Worm (Caenorhabditis elegans) whole organism, L1 larva: ENCODE data around the gene dpf-2.

ENCODE experiments used
- C04F5.9 ChIP-seq: sonication (generic microtip); optimal IDR thresholded peaks from 2 replicates; lab custom pipeline; 2016; ENCODE audit warnings: missing genetic modification characterization, missing compliant biosample characterization
- C16A3.4 ChIP-seq: fragments of 150-350 bp; optimal IDR thresholded peaks from 2 replicates; lab custom pipeline; 2014; ENCODE audit warnings: missing biosample characterization, missing genetic modification characterization
- C34B4.2 ChIP-seq: sonication (generic microtip); optimal IDR thresholded peaks from 2 replicates; lab custom pipeline; 2017; ENCODE audit warnings: mild to moderate bottlenecking, missing genetic modification characterization, missing compliant biosample characterization
- F16B12.6 ChIP-seq: fragments of 150-350 bp; optimal IDR thresholded peaks from 2 replicates; lab custom pipeline; 2014; ENCODE audit warnings: missing biosample characterization, missing genetic modification characterization
- aly-2 ChIP-seq: fragments of 150-350 bp; optimal IDR thresholded peaks from 2 replicates; lab custom pipeline; 2014; ENCODE audit warnings: missing biosample characterization, missing genetic modification characterization
- ama-1 ChIP-seq: fragments of 150-350 bp; optimal IDR thresholded peaks from 2 replicates; lab custom pipeline; 2014
- ceh-82 ChIP-seq, 3 experiments: fragments of 150-350 bp in 1 of 3; sonication (generic microtip) in 2 of 3; optimal IDR thresholded peaks; 2 replicates each; lab custom pipeline; 2014 to 2017; ENCODE audit warnings: missing biosample characterization in 3 of 3, missing genetic modification characterization in 3 of 3
- ceh-88 ChIP-seq: fragments of 200-800 bp; sonication (Bioruptor generic); IDR thresholded peaks from 2 replicates; pipeline ENCODE4 v1.3.6; 2022; ENCODE audit warnings: missing genetic modification characterization, missing compliant biosample characterization
- dpl-1 ChIP-seq, 3 experiments: fragments of 150-350 bp in 2 of 3; sonication (generic microtip) in 1 of 3; optimal IDR thresholded peaks; 2 replicates each; lab custom pipeline; 2014 to 2017; ENCODE audit warnings: missing biosample characterization in 3 of 3, missing genetic modification characterization in 3 of 3, missing genetic modification reagents in 3 of 3
- efl-1 ChIP-seq, 4 experiments: fragments of 150-350 bp; optimal IDR thresholded peaks in 3 of 4; peaks in 1 of 4; 1 replicate in 1 of 4; 2 replicates in 3 of 4; lab custom pipeline; 2014; ENCODE audit warnings: missing biosample characterization in 2 of 4, missing genetic modification characterization in 2 of 4, missing genetic modification reagents in 2 of 4
- efl-3 ChIP-seq: fragments of 200-800 bp; sonication (Bioruptor generic); optimal IDR thresholded peaks from 2 replicates; lab custom pipeline; 2018; ENCODE audit warnings: mild to moderate bottlenecking, missing genetic modification characterization, missing compliant biosample characterization
- ets-5 ChIP-seq: fragments of 200-800 bp; sonication (Bioruptor generic); IDR thresholded peaks from 2 replicates; pipeline ENCODE4 v1.3.6; 2022; ENCODE audit warnings: missing genetic modification characterization, missing compliant biosample characterization
- fkh-10 ChIP-seq: sonication (generic microtip); optimal IDR thresholded peaks from 2 replicates; lab custom pipeline; 2017; ENCODE audit warnings: missing biosample characterization, missing genetic modification reagents, missing genetic modification characterization
- fos-1 ChIP-seq: fragments of 150-350 bp; optimal IDR thresholded peaks from 2 replicates; lab custom pipeline; 2014; ENCODE audit warnings: missing biosample characterization, missing genetic modification characterization
- grh-1 ChIP-seq: fragments of 200-800 bp; sonication (Bioruptor generic); IDR thresholded peaks from 2 replicates; pipeline ENCODE4 v1.3.6; 2022; ENCODE audit warnings: missing genetic modification reagents, missing genetic modification characterization, missing compliant biosample characterization
- hlh-17 ChIP-seq: fragments of 200-800 bp; sonication (Bioruptor generic); optimal IDR thresholded peaks from 2 replicates; lab custom pipeline; 2018; ENCODE audit warnings: missing genetic modification characterization, mild to moderate bottlenecking, missing compliant biosample characterization, moderate library complexity, borderline replicate concordance
- isw-1 ChIP-seq: fragments of 200-800 bp; sonication (Bioruptor generic); IDR thresholded peaks from 2 replicates; pipeline ENCODE4 v1.3.6; 2022; ENCODE audit warnings: missing genetic modification characterization, missing compliant biosample characterization
- jun-1 ChIP-seq: fragments of 150-350 bp; optimal IDR thresholded peaks from 2 replicates; lab custom pipeline; 2014; ENCODE audit warnings: missing biosample characterization, missing genetic modification reagents, missing genetic modification characterization
- lin-13 ChIP-seq: fragments of 150-350 bp; optimal IDR thresholded peaks from 2 replicates; lab custom pipeline; 2014; ENCODE audit warnings: missing biosample characterization, missing genetic modification reagents, missing genetic modification characterization
- lin-14 ChIP-seq: fragments of 200-800 bp; sonication (Bioruptor generic); optimal IDR thresholded peaks from 2 replicates; lab custom pipeline; 2018; ENCODE audit warnings: mild to moderate bottlenecking, missing genetic modification characterization, moderate library complexity, missing compliant biosample characterization
- lin-15B ChIP-seq: fragments of 150-350 bp; sonication (generic microtip); optimal IDR thresholded peaks from 3 replicates; lab custom pipeline; 2014; ENCODE audit warnings: missing biosample characterization, missing genetic modification characterization
- lin-35 ChIP-seq, 2 experiments: fragments of 150-350 bp; optimal IDR thresholded peaks; 2 replicates each; lab custom pipeline; 2014; ENCODE audit warnings: missing biosample characterization in 2 of 2, missing genetic modification characterization in 2 of 2, missing genetic modification reagents in 2 of 2
- mdl-1 ChIP-seq, 2 experiments: fragments of 150-350 bp; optimal IDR thresholded peaks; 2 replicates each; lab custom pipeline; 2014 to 2017; ENCODE audit warnings: missing biosample characterization in 2 of 2, missing genetic modification characterization in 2 of 2, inconsistent platforms in 1 of 2
- mef-2 ChIP-seq: fragments of 150-350 bp; optimal IDR thresholded peaks from 2 replicates; lab custom pipeline; 2014; ENCODE audit warnings: missing biosample characterization, missing genetic modification characterization
- nhr-11 ChIP-seq: fragments of 150-350 bp; optimal IDR thresholded peaks from 2 replicates; lab custom pipeline; 2014; ENCODE audit warnings: missing biosample characterization, missing genetic modification characterization
- nhr-20 ChIP-seq: sonication (generic microtip); optimal IDR thresholded peaks from 2 replicates; lab custom pipeline; 2016; ENCODE audit warnings: mild to moderate bottlenecking, missing genetic modification characterization, missing compliant biosample characterization
- nhr-237 ChIP-seq: fragments of 150-350 bp; optimal IDR thresholded peaks from 2 replicates; lab custom pipeline; 2014; ENCODE audit warnings: missing biosample characterization, missing genetic modification characterization
- nhr-28 ChIP-seq: fragments of 150-350 bp; optimal IDR thresholded peaks from 2 replicates; lab custom pipeline; 2014; ENCODE audit warnings: missing biosample characterization, missing genetic modification characterization
- nhr-47 ChIP-seq: sonication (generic microtip); optimal IDR thresholded peaks from 2 replicates; lab custom pipeline; 2016; ENCODE audit warnings: mild to moderate bottlenecking, missing genetic modification characterization, moderate library complexity, missing compliant biosample characterization
- nhr-71 ChIP-seq: sonication (generic microtip); optimal IDR thresholded peaks from 2 replicates; lab custom pipeline; 2016; ENCODE audit warnings: mild to moderate bottlenecking, missing genetic modification characterization, moderate library complexity, missing compliant biosample characterization
- nhr-77 ChIP-seq: fragments of 150-350 bp; optimal IDR thresholded peaks from 2 replicates; lab custom pipeline; 2014; ENCODE audit warnings: missing biosample characterization, missing genetic modification characterization
- nhr-84 ChIP-seq: sonication (generic microtip); optimal IDR thresholded peaks from 2 replicates; lab custom pipeline; 2017; ENCODE audit warnings: missing biosample characterization, missing genetic modification characterization
- nhr-85 ChIP-seq: sonication (generic microtip); peaks from one replicate; lab custom pipeline; 2016; ENCODE audit warnings: missing genetic modification characterization, inconsistent platforms, missing compliant biosample characterization
- nhr-90 ChIP-seq: sonication (generic microtip); optimal IDR thresholded peaks from 2 replicates; lab custom pipeline; 2016; ENCODE audit warnings: mild to moderate bottlenecking, missing genetic modification characterization, missing compliant biosample characterization; ENCODE audit not compliant: poor library complexity
- pqm-1 ChIP-seq: sonication (generic microtip); optimal IDR thresholded peaks from 3 replicates; lab custom pipeline; 2017; ENCODE audit warnings: missing biosample characterization, missing genetic modification characterization
- rnt-1 ChIP-seq: sonication (generic microtip); optimal IDR thresholded peaks from 2 replicates; lab custom pipeline; 2016; ENCODE audit warnings: mild to moderate bottlenecking, missing genetic modification characterization, moderate library complexity, missing compliant biosample characterization
- skn-1 ChIP-seq: fragments of 150-350 bp; optimal IDR thresholded peaks from 2 replicates; lab custom pipeline; 2014; ENCODE audit warnings: missing biosample characterization, missing genetic modification characterization
- snpc-4 ChIP-seq: fragments of 150-350 bp; optimal IDR thresholded peaks from 2 replicates; lab custom pipeline; 2014; ENCODE audit warnings: missing biosample characterization, missing genetic modification characterization
- sox-4 ChIP-seq: sonication (generic microtip); optimal IDR thresholded peaks from 2 replicates; lab custom pipeline; 2016; ENCODE audit warnings: missing genetic modification characterization, missing compliant biosample characterization
- sptf-1 ChIP-seq: fragments of 150-350 bp; optimal IDR thresholded peaks from 2 replicates; lab custom pipeline; 2014; ENCODE audit warnings: missing biosample characterization, missing genetic modification characterization
- swsn-7 ChIP-seq: sonication (generic microtip); optimal IDR thresholded peaks from 2 replicates; lab custom pipeline; 2016; ENCODE audit warnings: missing genetic modification characterization, missing compliant biosample characterization
- unc-30 ChIP-seq: sonication (generic microtip); optimal IDR thresholded peaks from 2 replicates; lab custom pipeline; 2017; ENCODE audit warnings: missing biosample characterization, missing genetic modification characterization
- unc-86 ChIP-seq: sonication (generic microtip); optimal IDR thresholded peaks from 2 replicates; lab custom pipeline; 2016; ENCODE audit warnings: missing genetic modification characterization, missing compliant biosample characterization
- unc-98 ChIP-seq: fragments of 200-800 bp; sonication (Bioruptor generic); IDR thresholded peaks from 2 replicates; pipeline ENCODE4 v1.3.6; 2022; ENCODE audit warnings: missing genetic modification characterization, missing compliant biosample characterization
- vab-15 ChIP-seq: sonication (generic microtip); optimal IDR thresholded peaks from 2 replicates; lab custom pipeline; 2017; ENCODE audit warnings: missing genotype, mild to moderate bottlenecking, missing genetic modification characterization, missing compliant biosample characterization
- zag-1 ChIP-seq: fragments of 150-350 bp; optimal IDR thresholded peaks from 2 replicates; lab custom pipeline; 2014; ENCODE audit warnings: missing biosample characterization, missing genetic modification characterization
- ztf-4 ChIP-seq: fragments of 150-350 bp; optimal IDR thresholded peaks from 2 replicates; lab custom pipeline; 2014; ENCODE audit warnings: missing biosample characterization, missing genetic modification characterization

The dpf-2 gene

DNA sequence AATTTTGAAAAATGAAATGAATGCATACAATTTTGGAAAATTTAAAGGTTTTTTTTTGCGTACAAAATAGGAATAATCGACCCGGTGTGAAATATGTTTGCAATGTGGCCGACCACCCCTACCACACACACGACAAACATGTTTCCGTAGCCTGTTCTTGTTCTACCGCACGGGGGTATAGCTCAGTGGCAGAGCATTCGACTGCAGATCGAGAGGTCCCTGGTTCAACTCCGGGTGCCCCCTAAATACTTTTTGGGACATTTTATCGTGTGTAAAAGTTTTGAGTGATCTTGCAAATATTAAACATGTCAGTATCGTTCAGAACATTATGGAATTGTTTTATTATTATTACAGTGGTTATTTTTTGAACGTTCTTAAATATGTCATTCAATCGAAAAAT lies 26.9 kb upstream of the dpf-2 start (continued):
- TF ChIP-seq nhr-77: peak; percentile 20
- no peak for TF ChIP-seq lin-15B (tag; lab: Kevin White, UChicago)
- peak; percentile 50 for TF ChIP-seq nhr-71
- no peak for TF ChIP-seq ama-1 (lab: Kevin White, UChicago)
- TF ChIP-seq ceh-88 (GFP tag; lab: Robert Waterston, UW): no peak
- no peak for TF ChIP-seq ets-5
- no peak for TF ChIP-seq nhr-11 (tag; lab: Kevin White, UChicago)
- peak; percentile 23 for TF ChIP-seq swsn-7 (tag; lab: Kevin White, UChicago)
- no peak for TF ChIP-seq mef-2 (tag; lab: Kevin White, UChicago)
- peak; percentile 19 for TF ChIP-seq skn-1 (tag; lab: Kevin White, UChicago)

DNA sequence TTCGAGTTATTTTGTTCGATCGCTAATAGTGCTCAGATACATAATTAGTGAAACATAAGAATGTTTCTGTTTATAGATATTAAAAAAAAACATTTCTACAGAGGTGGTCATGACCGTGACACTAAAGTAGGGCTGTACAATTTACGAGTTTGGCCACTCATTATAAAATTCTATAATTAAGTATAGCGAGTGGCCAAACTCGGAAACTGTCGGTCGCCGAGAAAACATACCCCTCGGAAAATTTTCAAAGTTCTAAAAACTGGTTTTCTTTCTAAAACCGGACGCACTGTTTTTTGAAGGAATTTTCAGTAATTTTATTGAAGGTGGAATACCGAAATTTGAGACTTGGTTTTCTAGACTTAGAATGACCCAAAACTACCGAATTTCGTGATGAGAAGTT lies 25.9 kb upstream of the dpf-2 start:
- TF ChIP-seq nhr-90: no peak
- no peak for TF ChIP-seq efl-3 (GFP tag; lab: Kevin White, UChicago)
- peak; percentile 16 for TF ChIP-seq snpc-4 (tag; lab: Kevin White, UChicago)
- TF ChIP-seq lin-35 (GFP tag; optimal IDR thresholded peaks at IDR 0.05; lab: Kevin White, UChicago): no peak

DNA sequence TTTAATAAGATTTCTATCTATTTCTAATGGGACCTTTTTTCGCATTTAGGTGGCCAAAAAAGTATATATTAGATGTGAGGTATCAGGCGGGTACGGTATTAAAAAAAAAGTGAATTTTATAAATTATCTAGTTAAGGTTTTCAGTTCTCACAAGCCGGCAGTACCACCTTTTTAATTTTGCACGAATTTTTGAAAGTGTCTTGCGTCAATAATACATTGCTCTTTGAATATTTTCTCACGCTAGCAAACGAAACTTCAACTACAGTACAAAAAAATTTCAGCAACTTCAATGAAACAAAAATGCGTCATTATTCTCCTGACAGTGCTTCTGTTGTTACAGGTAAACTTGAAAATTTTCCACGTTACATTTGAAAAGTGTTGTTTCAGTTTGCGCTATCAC lies 24.7 kb upstream of the dpf-2 start, which contains the start of gene F42D1.4:
F42D1.4 (plus strand) TSS at position 301 of the 400 bp plus-strand sequence.
- TF ChIP-seq ceh-82 (tag; optimal IDR thresholded peaks at IDR 0.05; lab: Kevin White, UChicago): no peak
- TF ChIP-seq aly-2 (tag; lab: Kevin White, UChicago): no peak
- TF ChIP-seq isw-1 (GFP tag; lab: Robert Waterston, UW): no peak
- TF ChIP-seq unc-98 (GFP tag; lab: Robert Waterston, UW): no peak
- no peak for TF ChIP-seq nhr-20 (tag; lab: Kevin White, UChicago)
- TF ChIP-seq efl-1 (optimal IDR thresholded peaks at IDR 0.05; lab: Kevin White, UChicago): no peak
- TF ChIP-seq efl-1 (GFP tag; optimal IDR thresholded peaks at IDR 0.05 in 1 of 2; lab: Kevin White, UChicago): no peak
- no peak for TF ChIP-seq unc-30 (tag; lab: Kevin White, UChicago)
- no peak for TF ChIP-seq hlh-17
- no peak for TF ChIP-seq pqm-1 (tag; lab: Kevin White, UChicago)
- TF ChIP-seq nhr-28 (tag; lab: Kevin White, UChicago): no peak
- no peak for TF ChIP-seq sptf-1 (tag; lab: Kevin White, UChicago)
- no peak for TF ChIP-seq rnt-1 (tag; lab: Kevin White, UChicago)
- TF ChIP-seq fos-1 (tag; lab: Kevin White, UChicago): no peak
- TF ChIP-seq nhr-84: no peak

DNA sequence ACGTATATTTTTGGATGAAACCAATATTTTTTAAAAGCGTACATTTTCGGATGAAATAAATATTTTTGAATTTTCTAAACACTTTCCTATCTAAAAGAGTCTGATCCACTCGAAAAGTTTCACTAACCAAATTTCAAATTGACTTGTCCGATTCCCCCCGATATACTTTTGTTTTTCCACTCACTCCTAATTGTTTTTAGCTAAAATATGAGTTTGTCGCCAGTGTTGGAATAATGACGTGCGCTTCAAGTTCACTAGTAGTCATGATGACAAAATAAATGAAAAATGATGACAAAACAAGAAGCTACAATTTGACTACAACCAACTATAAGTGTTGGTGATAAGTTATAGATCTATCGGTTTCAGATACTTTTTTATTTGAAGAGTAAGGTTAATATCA lies 22.8 kb upstream of the dpf-2 start:
- TF ChIP-seq grh-1 (GFP tag; lab: Robert Waterston, UW) (no peak), lin-15B (tag; lab: Kevin White, UChicago) (no peak), ztf-4 (tag; lab: Kevin White, UChicago) (no peak), C04F5.9 (no peak), unc-98 (GFP tag; lab: Robert Waterston, UW) (no peak), dpl-1 (GFP tag; optimal IDR thresholded peaks at IDR 0.05; lab: Kevin White, UChicago) (no peak), ceh-88 (GFP tag; lab: Robert Waterston, UW) (no peak), nhr-71 (peak; percentile 61), efl-1 (optimal IDR thresholded peaks at IDR 0.05; lab: Kevin White, UChicago) (no peak), efl-1 (GFP tag; optimal IDR thresholded peaks at IDR 0.05 in 1 of 2; lab: Kevin White, UChicago) (peak in 1 of 2 experiments; percentile 12), F16B12.6 (no peak), lin-14 (GFP tag; lab: Kevin White, UChicago) (no peak), skn-1 (tag; lab: Kevin White, UChicago) (peak; percentile 23), nhr-47 (tag; lab: Kevin White, UChicago) (peak; percentile 8), zag-1 (tag; lab: Kevin White, UChicago) (no peak), nhr-11 (tag; lab: Kevin White, UChicago) (no peak), nhr-90 (peak; percentile 31), mdl-1 (tag; optimal IDR thresholded peaks at IDR 0.05; lab: Kevin White, UChicago) (no peak), C34B4.2 (tag; lab: Kevin White, UChicago) (no peak), sox-4 (no peak), nhr-237 (tag; lab: Kevin White, UChicago) (no peak), lin-35 (GFP tag; optimal IDR thresholded peaks at IDR 0.05; lab: Kevin White, UChicago) (peak in 1 of 2 experiments; percentile 9), C16A3.4 (tag; lab: Kevin White, UChicago) (no peak), ama-1 (lab: Kevin White, UChicago) (no peak), nhr-85 (tag; lab: Kevin White, UChicago) (peak; percentile 71), jun-1 (tag; lab: Kevin White, UChicago) (no peak), snpc-4 (tag; lab: Kevin White, UChicago) (no peak), fkh-10 (no peak), vab-15 (tag; lab: Kevin White, UChicago) (no peak), lin-13 (no peak), unc-86 (no peak)
